Fruit fly (Drosophila melanogaster) whole organism, embryonic: ENCODE measurements around the gene CG13833.

Source experiments
- Adf1 ChIP-seq: fragments of 200-800 bp; sonication (Bioruptor generic); IDR thresholded peaks from 2 replicates; pipeline ENCODE4 v1.3.6; 2022; ENCODE audit warnings: missing biosample characterization, missing genetic modification characterization
- Blimp-1 ChIP-seq: fragments of 200-800 bp; sonication (Bioruptor generic); optimal IDR thresholded peaks from 3 replicates; lab custom pipeline; 2018; ENCODE audit warnings: missing biosample characterization, missing genetic modification characterization, mild to moderate bottlenecking, moderate library complexity, missing genetic modification reagents
- CG11560 ChIP-seq: fragments of 200-800 bp; sonication (Bioruptor generic); IDR thresholded peaks from 3 replicates; pipeline ENCODE4 v1.3.6; 2022; ENCODE audit warnings: missing biosample characterization, missing genetic modification characterization
- CG12236 ChIP-seq: fragments of 200-800 bp; sonication (Bioruptor generic); optimal IDR thresholded peaks from 2 replicates; lab custom pipeline; 2016; ENCODE audit warnings: missing biosample characterization, missing genetic modification characterization
- CG12942 ChIP-seq: fragments of 200-800 bp; sonication (Bioruptor generic); optimal IDR thresholded peaks from 3 replicates; lab custom pipeline; 2016; ENCODE audit warnings: missing biosample characterization, missing genetic modification characterization
- CG13775 ChIP-seq: fragments of 200-800 bp; sonication (Bioruptor generic); optimal IDR thresholded peaks from 3 replicates; lab custom pipeline; 2017; ENCODE audit warnings: missing biosample characterization, mild to moderate bottlenecking, missing genetic modification characterization
- CG1603 ChIP-seq: fragments of 200-800 bp; sonication (Bioruptor generic); optimal IDR thresholded peaks from 2 replicates; lab custom pipeline; 2019; ENCODE audit warnings: missing biosample characterization, mild to moderate bottlenecking, missing genetic modification characterization, moderate library complexity
- CG2116 ChIP-seq: fragments of 200-800 bp; sonication (Bioruptor generic); optimal IDR thresholded peaks from 3 replicates; lab custom pipeline; 2018; ENCODE audit warnings: missing biosample characterization, mild to moderate bottlenecking, missing genetic modification characterization
- CG2129 ChIP-seq: fragments of 200-800 bp; sonication (Bioruptor generic); IDR thresholded peaks from 2 replicates; pipeline ENCODE4 v1.3.6; 2022; ENCODE audit warnings: missing biosample characterization, missing genetic modification characterization; ENCODE audit not compliant: partially characterized antibody
- CG30431 ChIP-seq: fragments of 200-800 bp; sonication (Bioruptor generic); optimal IDR thresholded peaks from 2 replicates; lab custom pipeline; 2017; ENCODE audit warnings: missing biosample characterization, missing genetic modification characterization
- CG33557 ChIP-seq: fragments of 200-800 bp; sonication (Bioruptor generic); optimal IDR thresholded peaks from 2 replicates; lab custom pipeline; 2019; ENCODE audit warnings: missing biosample characterization, mild to moderate bottlenecking, missing genetic modification characterization, moderate library complexity
- CG4424 ChIP-seq: fragments of 200-800 bp; sonication (Bioruptor generic); optimal IDR thresholded peaks from 3 replicates; lab custom pipeline; 2016; ENCODE audit warnings: missing biosample characterization, missing genetic modification characterization
- CG7745 ChIP-seq: fragments of 200-800 bp; sonication (Bioruptor generic); optimal IDR thresholded peaks from 2 replicates; lab custom pipeline; 2018; ENCODE audit warnings: missing biosample characterization, mild to moderate bottlenecking, missing genetic modification characterization, moderate library complexity
- CG7786 ChIP-seq: fragments of 200-800 bp; sonication (Bioruptor generic); optimal IDR thresholded peaks from 2 replicates; lab custom pipeline; 2016; ENCODE audit warnings: missing biosample characterization, missing genetic modification characterization
- CG8359 ChIP-seq: fragments of 200-800 bp; sonication (Bioruptor generic); optimal IDR thresholded peaks from 2 replicates; lab custom pipeline; 2017; ENCODE audit warnings: missing biosample characterization, mild to moderate bottlenecking, missing genetic modification characterization, borderline replicate concordance
- CHES-1-like ChIP-seq: fragments of 200-800 bp; sonication (Bioruptor generic); optimal IDR thresholded peaks from 2 replicates; lab custom pipeline; 2016; ENCODE audit warnings: missing biosample characterization, missing genetic modification characterization
- CTCF ChIP-seq: fragments of 200-800 bp; sonication (Bioruptor generic); optimal IDR thresholded peaks from 2 replicates; lab custom pipeline; 2017; ENCODE audit warnings: missing biosample characterization, mild to moderate bottlenecking, missing genetic modification characterization, moderate library complexity
- Dad ChIP-seq: fragments of 200-800 bp; sonication (Bioruptor generic); optimal IDR thresholded peaks from 3 replicates; lab custom pipeline; 2016; ENCODE audit warnings: missing biosample characterization, missing genetic modification characterization
- Dbx ChIP-seq: fragments of 200-800 bp; sonication (Bioruptor generic); IDR thresholded peaks from 3 replicates; pipeline ENCODE4 v1.3.6; 2022; ENCODE audit warnings: missing biosample characterization, missing genetic modification characterization
- Dip2 ChIP-seq: fragments of 200-800 bp; sonication (Bioruptor generic); IDR thresholded peaks from 2 replicates; pipeline ENCODE4 v1.3.6; 2022; ENCODE audit warnings: missing biosample characterization, missing genetic modification characterization
- Dip3 ChIP-seq: fragments of 200-800 bp; sonication (Bioruptor generic); optimal IDR thresholded peaks from 3 replicates; lab custom pipeline; 2016; ENCODE audit warnings: missing biosample characterization, missing genetic modification characterization
- Ets97D ChIP-seq: fragments of 200-800 bp; sonication (Bioruptor generic); optimal IDR thresholded peaks from 3 replicates; lab custom pipeline; 2016; ENCODE audit warnings: missing biosample characterization, missing genetic modification characterization
- Hey ChIP-seq: fragments of 200-800 bp; sonication (Bioruptor generic); optimal IDR thresholded peaks from 3 replicates; lab custom pipeline; 2018; ENCODE audit warnings: missing biosample characterization, mild to moderate bottlenecking, missing genetic modification characterization
- Hr78 ChIP-seq, 2 experiments: fragments of 200-800 bp in 1 of 2; fragments of >200 bp in 1 of 2; sonication (Bioruptor generic) in 1 of 2; optimal IDR thresholded peaks; 2 replicates each; lab custom pipeline; 2017 to 2019; ENCODE audit warnings: missing biosample characterization in 2 of 2, missing genetic modification characterization in 2 of 2, mild to moderate bottlenecking in 1 of 2, moderate library complexity in 1 of 2
- Pdp1 ChIP-seq, 2 experiments: fragments of 200-800 bp; sonication (Bioruptor generic); optimal IDR thresholded peaks; 3 replicates each; lab custom pipeline; 2016; ENCODE audit warnings: missing biosample characterization in 2 of 2, missing genetic modification characterization in 2 of 2, mild to moderate bottlenecking in 1 of 2, moderate library complexity in 1 of 2
- Side ChIP-seq: fragments of 200-800 bp; sonication (Bioruptor generic); optimal IDR thresholded peaks from 2 replicates; lab custom pipeline; 2016; ENCODE audit warnings: missing biosample characterization, missing genetic modification characterization
- Trl ChIP-seq, 3 experiments: fragments of >200 bp in 2 of 3; fragments of 200-800 bp in 1 of 3; sonication (Bioruptor generic) in 1 of 3; optimal IDR thresholded peaks; 2 replicates in 1 of 3; 3 replicates in 2 of 3; lab custom pipeline; 2016 to 2017; ENCODE audit warnings: missing biosample characterization in 1 of 3, missing genetic modification characterization in 1 of 3
- Vsx1 ChIP-seq: fragments of 200-800 bp; sonication (Bioruptor generic); optimal IDR thresholded peaks from 2 replicates; lab custom pipeline; 2017; ENCODE audit warnings: missing biosample characterization, mild to moderate bottlenecking, missing genetic modification characterization, missing genetic modification reagents
- bbx ChIP-seq: fragments of 200-800 bp; sonication (Bioruptor generic); IDR thresholded peaks from 2 replicates; pipeline ENCODE4 v1.3.6; 2022; ENCODE audit warnings: missing biosample characterization, missing genetic modification characterization; ENCODE audit not compliant: partially characterized antibody
- bcd ChIP-seq: fragments of 200-800 bp; sonication (Bioruptor generic); optimal IDR thresholded peaks from 2 replicates; lab custom pipeline; 2017; ENCODE audit warnings: missing biosample characterization, mild to moderate bottlenecking, missing genetic modification characterization
- chinmo ChIP-seq: fragments of 200-800 bp; sonication (Bioruptor generic); IDR thresholded peaks from 4 replicates; pipeline ENCODE4 v1.3.6; 2022; ENCODE audit warnings: missing biosample characterization, missing genetic modification characterization; ENCODE audit not compliant: partially characterized antibody
- croc ChIP-seq: fragments of 200-800 bp; sonication (Bioruptor generic); conservative IDR thresholded peaks from 3 replicates; pipeline ENCODE4 v1.3.6; 2022; ENCODE audit warnings: missing biosample characterization, missing genetic modification characterization
- exex ChIP-seq: fragments of 200-800 bp; sonication (Bioruptor generic); optimal IDR thresholded peaks from 4 replicates; lab custom pipeline; 2018; ENCODE audit warnings: missing biosample characterization, mild to moderate bottlenecking, missing genetic modification characterization, moderate library complexity
- gsb ChIP-seq: fragments of 200-800 bp; sonication (Bioruptor generic); IDR thresholded peaks from 2 replicates; pipeline ENCODE4 v1.3.6; 2022; ENCODE audit warnings: missing biosample characterization, missing genetic modification characterization
- inv ChIP-seq: fragments of 200-800 bp; sonication (Bioruptor generic); IDR thresholded peaks from 2 replicates; pipeline ENCODE4 v1.3.6; 2022; ENCODE audit warnings: missing biosample characterization, missing genetic modification characterization; ENCODE audit not compliant: partially characterized antibody
- lab ChIP-seq: fragments of 200-800 bp; sonication (Bioruptor generic); optimal IDR thresholded peaks from 3 replicates; lab custom pipeline; 2017; ENCODE audit warnings: missing biosample characterization, missing genetic modification characterization, mild to moderate bottlenecking, moderate library complexity, missing genetic modification reagents
- mirr ChIP-seq: fragments of 200-800 bp; sonication (Bioruptor generic); optimal IDR thresholded peaks from 3 replicates; lab custom pipeline; 2018; ENCODE audit warnings: missing biosample characterization, mild to moderate bottlenecking, missing genetic modification characterization
- pfk ChIP-seq: fragments of 200-800 bp; sonication (Bioruptor generic); optimal IDR thresholded peaks from 2 replicates; lab custom pipeline; 2018; ENCODE audit warnings: missing biosample characterization, mild to moderate bottlenecking, missing genetic modification characterization, moderate library complexity
- pros ChIP-seq: fragments of 200-800 bp; sonication (Bioruptor generic); optimal IDR thresholded peaks from 3 replicates; lab custom pipeline; 2019; ENCODE audit warnings: missing biosample characterization, mild to moderate bottlenecking, missing genetic modification characterization, moderate library complexity
- rib ChIP-seq: fragments of 200-800 bp; sonication (Bioruptor generic); IDR thresholded peaks from 2 replicates; pipeline ENCODE4 v1.3.6; 2022; ENCODE audit warnings: missing biosample characterization, missing genetic modification characterization
- seq ChIP-seq: fragments of 200-800 bp; sonication (Bioruptor generic); IDR thresholded peaks from 2 replicates; pipeline ENCODE4 v1.3.6; 2022; ENCODE audit warnings: missing biosample characterization, missing genetic modification characterization
- z ChIP-seq: fragments of 200-800 bp; sonication (Bioruptor generic); IDR thresholded peaks from 3 replicates; pipeline ENCODE4 v1.3.6; 2022; ENCODE audit warnings: missing biosample characterization, missing genetic modification characterization

Gene CG13833

dm6 chr3R:22998623-22999179 lies 36.7 kb downstream of the CG13833 start:
- TF ChIP-seq CG12942 (no peak), Dip2 (peak; percentile 81), CTCF (GFP tag; lab: Kevin White, UChicago) (peak; percentile 88), pros (no peak), Blimp-1 (GFP tag; lab: Kevin White, UChicago) (peak; percentile 54), Dip3 (GFP tag; lab: Kevin White, UChicago) (no peak), mirr (GFP tag; lab: Kevin White, UChicago) (peak; percentile 67), seq (GFP tag; lab: Robert Waterston, UW) (no peak), CG11560 (no peak), CG8359 (GFP tag; lab: Kevin White, UChicago) (no peak), exex (peak; percentile 62), pfk (peak; percentile 39), Side (GFP tag; lab: Kevin White, UChicago) (no peak), Vsx1 (GFP tag; lab: Kevin White, UChicago) (peak; percentile 36), lab (GFP tag; lab: Kevin White, UChicago) (peak; percentile 40)

DNA sequence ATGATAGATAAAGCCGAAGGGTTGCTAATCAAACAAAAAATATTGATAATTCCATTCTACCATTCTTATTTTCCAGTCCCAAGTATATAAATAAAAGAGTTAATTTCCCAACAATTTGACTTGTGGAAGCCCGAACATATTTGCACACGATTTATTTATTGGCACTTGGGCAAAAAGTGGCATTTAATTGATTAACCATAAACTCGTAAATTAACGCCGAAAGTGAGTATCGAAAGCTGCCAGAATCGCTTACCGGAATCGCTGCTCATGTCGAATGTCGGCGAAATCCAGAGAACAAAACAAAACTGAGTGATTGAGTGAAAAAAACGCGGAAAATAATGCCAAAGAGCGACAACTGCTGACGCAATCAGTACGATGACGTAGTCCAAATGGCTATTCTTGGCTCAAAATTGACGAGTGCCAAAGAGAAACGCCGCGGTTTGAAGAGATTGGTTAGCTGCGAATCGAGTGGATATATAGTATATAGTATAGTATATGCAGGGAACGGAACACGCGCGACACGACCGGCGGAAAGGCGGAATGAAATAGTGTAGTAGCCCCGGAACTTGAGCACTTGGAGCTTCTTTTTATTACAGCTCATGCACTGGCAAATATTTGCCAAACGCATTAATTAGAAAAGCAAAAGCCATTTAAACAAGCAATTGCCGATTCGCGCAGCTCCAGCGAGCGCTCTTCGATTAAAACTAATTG lies 37.3 kb downstream of the CG13833 start, which contains the start of gene Nha2:
Gene Nha2, minus strand, starts transcription at position 617 of the 711 bp plus-strand sequence.
- TF ChIP-seq CG30431 (GFP tag; lab: Kevin White, UChicago) (no peak), z (peak; percentile 87), Pdp1 (GFP tag; optimal IDR thresholded peaks at IDR 0.05; lab: Kevin White, UChicago) (peak in 1 of 2 experiments; percentile 72), CG33557 (GFP tag; lab: Kevin White, UChicago) (no peak), Trl (optimal IDR thresholded peaks at IDR 0.05; lab: Kevin White, UChicago) (peak in 1 of 2 experiments; percentile 72), Trl (GFP tag; optimal IDR thresholded peaks at IDR 0.05; lab: Kevin White, UChicago) (no peak), pfk (peak; percentile 66), chinmo (GFP tag; lab: Robert Waterston, UW) (0 out of 4 replicates have a peak, but pooled peaks have one; percentile 70), exex (peak; percentile 87)

dm6 chr3R:22988995-22989394 lies 46.4 kb downstream of the CG13833 start, which contains the start of gene Or94b:
Or94b (plus strand) TSS chr3R:22989295.
- no peak for TF ChIP-seq CHES-1-like (GFP tag; lab: Kevin White, UChicago)
- TF ChIP-seq gsb = no peak
- no peak for TF ChIP-seq Adf1 (GFP tag; lab: Robert Waterston, UW)
- no peak for TF ChIP-seq Hr78 (GFP tag; optimal IDR thresholded peaks at IDR 0.05; lab: Kevin White, UChicago)
- no peak for TF ChIP-seq CG4424 (GFP tag; lab: Kevin White, UChicago)
- TF ChIP-seq CG13775 (GFP tag; lab: Kevin White, UChicago) = no peak
- no peak for TF ChIP-seq CG7786 (GFP tag; lab: Kevin White, UChicago)
- no peak for TF ChIP-seq Hey (tag; lab: Kevin White, UChicago)
- no peak for TF ChIP-seq bbx (GFP tag; lab: Robert Waterston, UW)
- TF ChIP-seq CG7745 (tag; lab: Kevin White, UChicago) = no peak
- no peak for TF ChIP-seq croc
- TF ChIP-seq Dbx (GFP tag; lab: Robert Waterston, UW) = no peak

dm6 chr3R:22986981-22987380 lies 48.4 kb downstream of the CG13833 start, which contains the start of gene Or94a:
Or94a (plus strand) TSS chr3R:22987281.
- TF ChIP-seq CG2116 (no peak), rib (GFP tag; lab: Robert Waterston, UW) (no peak), CG7745 (tag; lab: Kevin White, UChicago) (no peak), CG1603 (tag; lab: Kevin White, UChicago) (no peak), Ets97D (GFP tag; lab: Kevin White, UChicago) (no peak), bcd (GFP tag; lab: Kevin White, UChicago) (no peak), inv (GFP tag; lab: Robert Waterston, UW) (no peak), CG2129 (no peak), Dad (GFP tag; lab: Kevin White, UChicago) (no peak), CG12236 (GFP tag; lab: Kevin White, UChicago) (no peak)
